Worm (Caenorhabditis elegans) whole organism, young adult: ENCODE results near the gene C16D9.5.

ENCODE experiments used
- lin-40 ChIP-seq: sonication (generic microtip); optimal IDR thresholded peaks from 2 replicates; lab custom pipeline; 2016; ENCODE audit warnings: missing genetic modification characterization, mild to moderate bottlenecking, missing compliant biosample characterization, missing genotype, missing genetic modification reagents
- mcd-1 ChIP-seq: fragments of 200-800 bp; sonication (Bioruptor generic); IDR thresholded peaks from 2 replicates; pipeline ENCODE4 v1.3.6; 2022; ENCODE audit warnings: missing genetic modification reagents, missing genetic modification characterization, missing compliant biosample characterization

- TF ChIP-seq lin-40 (tag; lab: Kevin White, UChicago) (no peak), mcd-1 (GFP tag; lab: Robert Waterston, UW) (no peak)
Observed at ce11 chrV:8212816-8213215, 32.5 kb downstream of the C16D9.5 start.
